Fruit fly (Drosophila melanogaster) whole organism, pupa: ENCODE measurements around the gene fog.
"Not testable (repeated sequence)": the region's sequence is repeated elsewhere in the genome, so short reads cannot be mapped to it uniquely, and the experiment has no call there.

Source experiments
- CG10348 ChIP-seq: fragments of 200-800 bp; sonication (Bioruptor generic); IDR thresholded peaks from 2 replicates; pipeline ENCODE4 v1.3.6; 2022; ENCODE audit warnings: missing biosample characterization, missing genetic modification characterization
- CG34367 ChIP-seq: fragments of 200-800 bp; sonication (Bioruptor generic); optimal IDR thresholded peaks from 2 replicates; lab custom pipeline; 2018; ENCODE audit warnings: missing biosample characterization, mild to moderate bottlenecking, missing genetic modification characterization
- CG4496 ChIP-seq: fragments of 200-800 bp; sonication (Bioruptor generic); IDR thresholded peaks from 3 replicates; pipeline ENCODE4 v1.3.6; 2022; ENCODE audit warnings: missing biosample characterization, missing genetic modification characterization
- CG8301 ChIP-seq: fragments of 200-800 bp; sonication (Bioruptor generic); optimal IDR thresholded peaks from 2 replicates; lab custom pipeline; 2018; ENCODE audit warnings: missing biosample characterization, mild to moderate bottlenecking, missing genetic modification characterization
- D1 ChIP-seq: fragments of 200-800 bp; sonication (Bioruptor generic); optimal IDR thresholded peaks from 2 replicates; lab custom pipeline; 2018; ENCODE audit warnings: missing biosample characterization, mild to moderate bottlenecking, missing genetic modification characterization, moderate library complexity
- Ets98B ChIP-seq: fragments of 200-800 bp; sonication (Bioruptor generic); IDR thresholded peaks from 2 replicates; pipeline ENCODE4 v1.3.6; 2022; ENCODE audit warnings: missing biosample characterization, missing genetic modification characterization
- Pif1A ChIP-seq: fragments of 200-800 bp; sonication (Bioruptor generic); optimal IDR thresholded peaks from 3 replicates; lab custom pipeline; 2016; ENCODE audit warnings: missing biosample characterization, missing genetic modification characterization
- fd96Ca ChIP-seq: fragments of 200-800 bp; sonication (Bioruptor generic); IDR thresholded peaks from 3 replicates; pipeline ENCODE4 v1.3.6; 2022; ENCODE audit warnings: missing biosample characterization, missing genetic modification characterization
- gl ChIP-seq: fragments of 200-800 bp; sonication (Bioruptor generic); optimal IDR thresholded peaks from 2 replicates; lab custom pipeline; 2018; ENCODE audit warnings: missing biosample characterization, mild to moderate bottlenecking, missing genetic modification characterization
- rn ChIP-seq: fragments of 200-800 bp; sonication (Bioruptor generic); IDR thresholded peaks from 2 replicates; pipeline ENCODE4 v1.3.6; 2022; ENCODE audit warnings: missing biosample characterization, missing genetic modification characterization

The fog gene

DNA sequence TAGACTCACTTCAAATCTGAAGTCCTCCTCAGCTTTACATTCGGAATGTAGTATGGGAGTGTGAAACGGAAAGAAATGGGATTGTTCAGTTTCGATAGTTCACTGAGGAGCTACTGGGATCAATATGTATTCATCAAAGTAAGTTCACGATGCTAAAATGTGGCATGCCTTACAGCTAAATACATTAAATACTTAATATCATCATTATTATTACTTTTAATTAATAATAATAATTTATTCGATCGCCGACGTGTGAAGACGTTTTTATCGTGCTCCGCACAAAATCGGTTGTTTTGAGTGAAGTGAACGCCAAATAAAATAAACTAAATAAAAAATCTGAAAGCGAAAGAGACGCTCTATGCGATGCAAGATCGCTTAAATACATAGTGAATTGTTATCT is 43.2 kb downstream of the fog start, which contains the start of gene CG12446:
TSS of gene CG12446 (minus strand) at position 101 of the 400 bp plus-strand sequence.
- TF ChIP-seq Ets98B (GFP tag; lab: Robert Waterston, UW); CG8301; gl (tag; lab: Kevin White, UChicago): not testable (repeated sequence)

DNA sequence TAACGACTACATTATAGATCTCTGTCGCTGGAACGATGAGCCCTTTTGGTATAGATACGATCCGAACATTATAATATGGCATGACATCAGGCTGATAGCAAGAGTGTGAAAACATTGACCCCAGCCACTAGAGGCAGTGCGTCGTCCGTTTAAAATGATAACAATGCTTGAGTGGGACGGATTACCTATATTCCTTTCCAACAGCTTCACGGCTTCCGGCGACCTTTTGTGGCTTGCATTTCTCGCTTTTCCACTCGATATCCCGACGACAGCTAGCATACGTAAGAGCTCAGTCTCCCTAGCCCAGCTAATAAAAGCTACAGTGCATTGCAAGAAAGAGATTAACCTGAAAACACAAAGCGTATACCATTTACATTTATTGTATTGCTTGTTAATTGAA is 58.9 kb downstream of the fog start:
- TF ChIP-seq gl (tag; lab: Kevin White, UChicago): no peak
- no peak for TF ChIP-seq D1 (tag; lab: Kevin White, UChicago)
- TF ChIP-seq CG10348: no peak
- no peak for TF ChIP-seq fd96Ca (GFP tag; lab: Robert Waterston, UW)
- no peak for TF ChIP-seq Pif1A (GFP tag; lab: Kevin White, UChicago)
- no peak for TF ChIP-seq CG8301
- no peak for TF ChIP-seq Ets98B (GFP tag; lab: Robert Waterston, UW)
- TF ChIP-seq CG34367 (tag; lab: Kevin White, UChicago): no peak
- TF ChIP-seq rn (GFP tag; lab: Robert Waterston, UW): no peak
- TF ChIP-seq CG4496 (GFP tag; lab: Robert Waterston, UW): no peak
- TF ChIP-seq, all 21 proteins: peak for 0
